Worm (Caenorhabditis elegans): ENCODE measurements around the gene srh-241.

DNA sequence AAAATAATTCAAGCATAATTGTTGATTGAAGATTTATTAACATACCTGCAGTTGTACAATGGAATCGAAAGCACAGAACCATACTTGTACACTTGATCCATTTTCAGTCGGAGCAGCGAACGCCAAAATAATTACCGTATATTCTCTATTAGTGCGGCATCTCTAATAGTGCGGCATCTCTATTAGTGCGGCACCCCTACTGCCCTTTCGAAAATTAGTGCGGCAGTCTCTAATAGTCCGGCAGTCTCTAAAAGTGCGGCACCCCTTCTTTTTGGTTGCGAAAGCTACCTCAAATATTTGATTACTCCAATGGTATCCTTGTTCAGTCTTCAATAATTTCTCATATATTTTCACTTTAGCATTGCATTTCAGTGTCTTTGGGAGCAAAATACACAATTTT is 51.3 kb downstream of the srh-241 start, which contains the start of gene srt-34:
- TF ChIP-seq lir-3 (tag; optimal IDR thresholded peaks at IDR 0.05; ENCODE audit: poor library complexity), result no peak
- TF ChIP-seq pqm-1 (tag; optimal IDR thresholded peaks at IDR 0.05), result no peak
- no peak for TF ChIP-seq nhr-76 (tag; optimal IDR thresholded peaks at IDR 0.05)

Measured in whole organism, L1 larva.